Worm (Caenorhabditis elegans) whole organism, L1 larva: ENCODE results near the gene his-4.

ENCODE experiments used
- ceh-82 ChIP-seq, 3 experiments: fragments of 150-350 bp in 1 of 3; sonication (generic microtip) in 2 of 3; optimal IDR thresholded peaks; 2 replicates each; lab custom pipeline; 2014 to 2017; ENCODE audit warnings: missing biosample characterization in 3 of 3, missing genetic modification characterization in 3 of 3
- hlh-4 ChIP-seq: sonication (generic microtip); optimal IDR thresholded peaks from 2 replicates; lab custom pipeline; 2016; ENCODE audit warnings: mild to moderate bottlenecking, missing genetic modification characterization, missing compliant biosample characterization
- lin-39 ChIP-seq: fragments of 150-350 bp; optimal IDR thresholded peaks from 2 replicates; lab custom pipeline; 2014; ENCODE audit warnings: missing biosample characterization, missing genetic modification reagents, missing genetic modification characterization
- nhr-12 ChIP-seq: sonication (generic microtip); optimal IDR thresholded peaks from 2 replicates; lab custom pipeline; 2017; ENCODE audit warnings: missing biosample characterization, missing genetic modification characterization
- nhr-77 ChIP-seq: fragments of 150-350 bp; optimal IDR thresholded peaks from 2 replicates; lab custom pipeline; 2014; ENCODE audit warnings: missing biosample characterization, missing genetic modification characterization
- sox-4 ChIP-seq: sonication (generic microtip); optimal IDR thresholded peaks from 2 replicates; lab custom pipeline; 2016; ENCODE audit warnings: missing genetic modification characterization, missing compliant biosample characterization
- tbx-2 ChIP-seq: sonication (generic microtip); optimal IDR thresholded peaks from 2 replicates; lab custom pipeline; 2016; ENCODE audit warnings: missing genetic modification characterization, missing compliant biosample characterization
- zag-1 ChIP-seq: fragments of 150-350 bp; optimal IDR thresholded peaks from 2 replicates; lab custom pipeline; 2014; ENCODE audit warnings: missing biosample characterization, missing genetic modification characterization

ce11 chrV:16031571-16031970 lies 8.7 kb downstream of the his-4 start, which contains the start of gene T10C6.7:
- TF ChIP-seq ceh-82 (tag; optimal IDR thresholded peaks at IDR 0.05; lab: Kevin White, UChicago) (no peak), sox-4 (tag; lab: Kevin White, UChicago) (no peak), nhr-12 (tag; lab: Kevin White, UChicago) (no peak), hlh-4 (tag; lab: Kevin White, UChicago) (no peak), lin-39 (tag; lab: Kevin White, UChicago) (no peak), zag-1 (tag; lab: Kevin White, UChicago) (no peak), nhr-77 (no peak), tbx-2 (tag; lab: Kevin White, UChicago) (no peak)
